Fruit fly (Drosophila melanogaster) whole organism, embryonic: ENCODE measurements around the gene pit.
A peak's percentile ranks its signal among the peaks of the same experiment; 100 is the strongest.

Experiments
- BtbVII ChIP-seq: fragments of 200-800 bp; sonication (Bioruptor generic); optimal IDR thresholded peaks from 3 replicates; lab custom pipeline; 2017; ENCODE audit warnings: missing biosample characterization, mild to moderate bottlenecking, missing genetic modification characterization
- C15 ChIP-seq: fragments of 200-800 bp; sonication (Bioruptor generic); IDR thresholded peaks from 3 replicates; pipeline ENCODE4 v1.3.6; 2022; ENCODE audit warnings: missing biosample characterization, missing genetic modification characterization
- CG10209 ChIP-seq: fragments of 200-800 bp; sonication (Bioruptor generic); optimal IDR thresholded peaks from 3 replicates; lab custom pipeline; 2017; ENCODE audit warnings: missing biosample characterization, mild to moderate bottlenecking, missing genetic modification characterization, missing genetic modification reagents
- CG11696 ChIP-seq: fragments of 200-800 bp; sonication (Bioruptor generic); IDR thresholded peaks from 2 replicates; pipeline ENCODE4 v1.3.6; 2022; ENCODE audit warnings: missing biosample characterization, missing genetic modification characterization
- CG12769 ChIP-seq: fragments of 200-800 bp; sonication (Bioruptor generic); optimal IDR thresholded peaks from 2 replicates; lab custom pipeline; 2019; ENCODE audit warnings: missing biosample characterization, mild to moderate bottlenecking, missing genetic modification characterization, moderate library complexity
- CG15269 ChIP-seq: fragments of 200-800 bp; sonication (Bioruptor generic); optimal IDR thresholded peaks from 2 replicates; lab custom pipeline; 2018; ENCODE audit warnings: missing biosample characterization, mild to moderate bottlenecking, missing genetic modification characterization, moderate library complexity
- CG1647 ChIP-seq: fragments of 200-800 bp; sonication (Bioruptor generic); optimal IDR thresholded peaks from 3 replicates; lab custom pipeline; 2016; ENCODE audit warnings: missing biosample characterization, missing genetic modification characterization
- CG17359 ChIP-seq: fragments of 200-800 bp; sonication (Bioruptor generic); optimal IDR thresholded peaks from 3 replicates; lab custom pipeline; 2018; ENCODE audit warnings: missing biosample characterization, mild to moderate bottlenecking, missing genetic modification characterization, moderate library complexity
- CG18262 ChIP-seq: fragments of 200-800 bp; optimal IDR thresholded peaks from 3 replicates; lab custom pipeline; 2019; ENCODE audit warnings: missing biosample characterization, mild to moderate bottlenecking, missing genetic modification characterization, moderate library complexity
- CG2116 ChIP-seq: fragments of 200-800 bp; sonication (Bioruptor generic); optimal IDR thresholded peaks from 3 replicates; lab custom pipeline; 2018; ENCODE audit warnings: missing biosample characterization, mild to moderate bottlenecking, missing genetic modification characterization
- CG3065 ChIP-seq: fragments of 200-800 bp; sonication (Bioruptor generic); optimal IDR thresholded peaks from 2 replicates; lab custom pipeline; 2016; ENCODE audit warnings: missing biosample characterization, missing genetic modification characterization
- CG33557 ChIP-seq: fragments of 200-800 bp; sonication (Bioruptor generic); optimal IDR thresholded peaks from 2 replicates; lab custom pipeline; 2019; ENCODE audit warnings: missing biosample characterization, mild to moderate bottlenecking, missing genetic modification characterization, moderate library complexity
- CG3847 ChIP-seq: fragments of 200-800 bp; sonication (Bioruptor generic); IDR thresholded peaks from 2 replicates; pipeline ENCODE4 v1.3.6; 2022; ENCODE audit warnings: missing biosample characterization, missing genetic modification characterization
- CG42726 ChIP-seq: fragments of 200-800 bp; sonication (Bioruptor generic); IDR thresholded peaks from 2 replicates; pipeline ENCODE4 v1.3.6; 2022; ENCODE audit warnings: missing biosample characterization, missing genetic modification characterization; ENCODE audit not compliant: partially characterized antibody
- CG4617 ChIP-seq: fragments of 200-800 bp; sonication (Bioruptor generic); optimal IDR thresholded peaks from 3 replicates; lab custom pipeline; 2016; ENCODE audit warnings: missing biosample characterization, missing genetic modification characterization, borderline replicate concordance
- CG5953 ChIP-seq: fragments of 200-800 bp; sonication (Bioruptor generic); IDR thresholded peaks from 2 replicates; pipeline ENCODE4 v1.3.6; 2022; ENCODE audit warnings: missing biosample characterization, missing genetic modification characterization
- CG8290 ChIP-seq, 3 experiments: fragments of 200-800 bp; sonication (Bioruptor generic); optimal IDR thresholded peaks; 2 replicates each; lab custom pipeline; 2016 to 2019; ENCODE audit warnings: missing biosample characterization in 3 of 3, missing genetic modification characterization in 3 of 3, mild to moderate bottlenecking in 2 of 3, moderate library complexity in 1 of 3
- CG8359 ChIP-seq: fragments of 200-800 bp; sonication (Bioruptor generic); optimal IDR thresholded peaks from 2 replicates; lab custom pipeline; 2017; ENCODE audit warnings: missing biosample characterization, mild to moderate bottlenecking, missing genetic modification characterization, borderline replicate concordance
- D ChIP-seq, 2 experiments: fragments of 200-800 bp in 1 of 2; fragments of >200 bp in 1 of 2; sonication (Bioruptor generic) in 1 of 2; optimal IDR thresholded peaks; 2 replicates in 1 of 2; 3 replicates in 1 of 2; lab custom pipeline; 2017; ENCODE audit warnings: mild to moderate bottlenecking in 1 of 2, missing biosample characterization in 1 of 2, missing genetic modification characterization in 1 of 2, missing genetic modification reagents in 1 of 2
- Dip2 ChIP-seq: fragments of 200-800 bp; sonication (Bioruptor generic); IDR thresholded peaks from 2 replicates; pipeline ENCODE4 v1.3.6; 2022; ENCODE audit warnings: missing biosample characterization, missing genetic modification characterization
- Eip74EF ChIP-seq, 2 experiments: fragments of 200-800 bp in 1 of 2; fragments of >200 bp in 1 of 2; sonication (Bioruptor generic) in 1 of 2; optimal IDR thresholded peaks; 2 replicates each; lab custom pipeline; 2017 to 2019; ENCODE audit warnings: missing biosample characterization in 2 of 2, missing genetic modification characterization in 2 of 2, mild to moderate bottlenecking in 1 of 2, moderate library complexity in 1 of 2
- Elba2 ChIP-seq: fragments of 200-800 bp; sonication (Bioruptor generic); optimal IDR thresholded peaks from 3 replicates; lab custom pipeline; 2016; ENCODE audit warnings: missing biosample characterization, missing genetic modification characterization
- MBD-R2 ChIP-seq: fragments of 200-800 bp; sonication (Bioruptor generic); IDR thresholded peaks from 2 replicates; pipeline ENCODE4 v1.3.6; 2022; ENCODE audit warnings: missing biosample characterization, missing genetic modification characterization
- Max ChIP-seq: fragments of 200-800 bp; sonication (Bioruptor generic); optimal IDR thresholded peaks from 2 replicates; lab custom pipeline; 2016; ENCODE audit warnings: missing biosample characterization, mild to moderate bottlenecking, missing genetic modification characterization
- Mrtf ChIP-seq: fragments of 200-800 bp; sonication (Bioruptor generic); IDR thresholded peaks from 3 replicates; pipeline ENCODE4 v1.3.6; 2022; ENCODE audit warnings: missing biosample characterization, missing genetic modification characterization
- NC2α ChIP-seq: fragments of 200-800 bp; sonication (Bioruptor generic); optimal IDR thresholded peaks from 2 replicates; lab custom pipeline; 2016; ENCODE audit warnings: missing biosample characterization, missing genetic modification characterization
- Nf-YC ChIP-seq: fragments of 200-800 bp; optimal IDR thresholded peaks from 3 replicates; lab custom pipeline; 2019; ENCODE audit warnings: missing biosample characterization, mild to moderate bottlenecking, missing genetic modification characterization, moderate library complexity
- Oaz ChIP-seq: fragments of 200-800 bp; sonication (Bioruptor generic); IDR thresholded peaks from 2 replicates; pipeline ENCODE4 v1.3.6; 2022; ENCODE audit warnings: missing biosample characterization, missing genetic modification characterization
- Xbp1 ChIP-seq: fragments of 200-800 bp; sonication (Bioruptor generic); optimal IDR thresholded peaks from 3 replicates; lab custom pipeline; 2016; ENCODE audit warnings: missing biosample characterization, mild to moderate bottlenecking, missing genetic modification characterization
- ara ChIP-seq: fragments of 200-800 bp; sonication (Bioruptor generic); IDR thresholded peaks from 2 replicates; pipeline ENCODE4 v1.3.6; 2022; ENCODE audit warnings: missing biosample characterization, missing genetic modification characterization
- bowl ChIP-seq: fragments of 200-800 bp; sonication (Bioruptor generic); IDR thresholded peaks from 2 replicates; pipeline ENCODE4 v1.3.6; 2022; ENCODE audit warnings: missing biosample characterization, missing genetic modification characterization
- cato ChIP-seq: fragments of 200-800 bp; sonication (Bioruptor generic); optimal IDR thresholded peaks from 2 replicates; lab custom pipeline; 2016; ENCODE audit warnings: missing biosample characterization, missing genetic modification characterization, borderline replicate concordance
- caup ChIP-seq: fragments of 200-800 bp; sonication (Bioruptor generic); optimal IDR thresholded peaks from 3 replicates; lab custom pipeline; 2017; ENCODE audit warnings: missing biosample characterization, mild to moderate bottlenecking, missing genetic modification characterization, moderate library complexity; ENCODE audit not compliant: severe bottlenecking
- chif ChIP-seq, 2 experiments: fragments of 200-800 bp; sonication (Bioruptor generic); optimal IDR thresholded peaks; 3 replicates each; lab custom pipeline; 2016; ENCODE audit warnings: missing biosample characterization in 2 of 2, missing genetic modification characterization in 2 of 2
- cwo ChIP-seq: fragments of 200-800 bp; sonication (Bioruptor generic); optimal IDR thresholded peaks from 3 replicates; lab custom pipeline; 2017; ENCODE audit warnings: missing biosample characterization, missing genetic modification characterization, mild to moderate bottlenecking, moderate library complexity, missing genetic modification reagents
- fd3F ChIP-seq: fragments of 200-800 bp; sonication (Bioruptor generic); optimal IDR thresholded peaks from 2 replicates; lab custom pipeline; 2018; ENCODE audit warnings: missing biosample characterization, mild to moderate bottlenecking, missing genetic modification characterization, moderate library complexity
- fd64A ChIP-seq: fragments of 200-800 bp; sonication (Bioruptor generic); optimal IDR thresholded peaks from 3 replicates; lab custom pipeline; 2018; ENCODE audit warnings: missing biosample characterization, mild to moderate bottlenecking, missing genetic modification characterization
- hkb ChIP-seq, 2 experiments: fragments of 200-800 bp in 1 of 2; fragments of >200 bp in 1 of 2; sonication (Bioruptor generic) in 1 of 2; IDR thresholded peaks in 1 of 2; optimal IDR thresholded peaks in 1 of 2; 2 replicates each; pipeline versions ENCODE4 v1.3.6 to Lab custom; 2017 to 2022; ENCODE audit warnings: missing biosample characterization in 1 of 2, missing genetic modification characterization in 1 of 2
- mam ChIP-seq: fragments of 200-800 bp; sonication (Bioruptor generic); optimal IDR thresholded peaks from 3 replicates; lab custom pipeline; 2016; ENCODE audit warnings: missing biosample characterization, missing genetic modification characterization
- org-1 ChIP-seq: fragments of 200-800 bp; sonication (Bioruptor generic); optimal IDR thresholded peaks from 2 replicates; lab custom pipeline; 2017; ENCODE audit warnings: missing biosample characterization, missing genetic modification characterization
- ro ChIP-seq: fragments of 200-800 bp; sonication (Bioruptor generic); IDR thresholded peaks from 2 replicates; pipeline ENCODE4 v1.3.6; 2022; ENCODE audit warnings: missing biosample characterization, missing genetic modification characterization
- sens-2 ChIP-seq: fragments of 200-800 bp; sonication (Bioruptor generic); IDR thresholded peaks from 2 replicates; pipeline ENCODE4 v1.3.6; 2022; ENCODE audit warnings: missing biosample characterization, missing genetic modification characterization
- slp2 ChIP-seq: fragments of 200-800 bp; sonication (Bioruptor generic); optimal IDR thresholded peaks from 2 replicates; lab custom pipeline; 2016; ENCODE audit warnings: missing biosample characterization, missing genetic modification characterization
- sr ChIP-seq: fragments of 200-800 bp; sonication (Bioruptor generic); IDR thresholded peaks from 3 replicates; pipeline ENCODE4 v1.3.6; 2022; ENCODE audit warnings: missing biosample characterization, missing genetic modification characterization
- ssp ChIP-seq: fragments of 200-800 bp; sonication (Bioruptor generic); IDR thresholded peaks from 2 replicates; pipeline ENCODE4 v1.3.6; 2022; ENCODE audit warnings: missing biosample characterization, missing genetic modification characterization
- tgo ChIP-seq: fragments of 200-800 bp; sonication (Bioruptor generic); IDR thresholded peaks from 3 replicates; pipeline ENCODE4 v1.3.6; 2022; ENCODE audit warnings: missing biosample characterization, missing genetic modification characterization
- wdn ChIP-seq: fragments of 200-800 bp; sonication (Bioruptor generic); IDR thresholded peaks from 2 replicates; pipeline ENCODE4 v1.3.6; 2022; ENCODE audit warnings: missing biosample characterization, missing genetic modification characterization

The pit gene

DNA sequence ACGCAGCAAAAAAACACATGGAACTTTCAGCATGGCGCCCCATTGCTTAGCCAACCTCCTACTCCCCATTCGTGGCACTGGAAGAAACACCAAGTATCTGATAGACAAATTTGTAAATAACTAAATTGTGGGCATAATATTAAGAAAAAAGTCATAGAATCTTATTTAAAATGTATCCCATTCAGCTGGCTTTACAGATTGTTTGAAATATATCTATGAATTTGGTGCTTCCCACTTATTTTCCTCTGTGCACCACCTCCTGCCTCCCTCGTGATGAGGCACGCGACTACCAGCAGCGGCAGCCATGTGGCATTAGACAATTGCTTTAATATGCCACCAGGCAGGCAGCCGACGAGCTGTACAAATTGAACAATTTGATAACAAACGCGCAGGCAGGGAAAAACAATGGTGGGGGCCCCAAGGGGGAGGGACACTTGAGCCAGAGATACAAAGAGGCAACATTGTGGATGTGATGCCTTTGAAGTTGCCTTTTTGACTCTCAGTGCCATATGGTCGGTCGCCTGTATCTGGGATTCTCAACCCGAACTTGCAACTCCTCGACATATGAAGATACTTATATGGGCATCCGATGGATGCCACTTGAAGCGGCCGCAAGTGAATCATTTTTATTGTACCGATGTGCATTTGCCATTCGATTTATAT lies 15.2 kb downstream of the pit start (continued):
- TF ChIP-seq CG8290 (GFP tag; optimal IDR thresholded peaks at IDR 0.05; lab: Kevin White, UChicago): peak; percentile 45
- TF ChIP-seq CG8290 (tag; optimal IDR thresholded peaks at IDR 0.05; lab: Kevin White, UChicago): peak in 1 of 2 experiments; percentile 86
- peak; percentile 54; the same call in 1 of the 2 replicates for TF ChIP-seq MBD-R2 (GFP tag; lab: Robert Waterston, UW)
- TF ChIP-seq cato (GFP tag; lab: Kevin White, UChicago): peak; percentile 50
- TF ChIP-seq Oaz: peak; percentile 64
- peak; percentile 78 to 80 for TF ChIP-seq chif (GFP tag; optimal IDR thresholded peaks at IDR 0.05; lab: Kevin White, UChicago)
- TF ChIP-seq hkb (optimal IDR thresholded peaks at IDR 0.05; lab: Kevin White, UChicago): no peak
- peak; percentile 87 for TF ChIP-seq hkb (GFP tag; IDR thresholded peaks at IDR 0.05; lab: Robert Waterston, UW)
- peak; percentile 87 for TF ChIP-seq CG17359 (tag; lab: Kevin White, UChicago)
- no peak; the same call in 1 of the 2 replicates for TF ChIP-seq ssp (GFP tag; lab: Robert Waterston, UW)
- TF ChIP-seq NC2α (GFP tag; lab: Kevin White, UChicago): peak; percentile 20
- peak; percentile 79 for TF ChIP-seq CG5953 (GFP tag; lab: Robert Waterston, UW)
- peak; percentile 37 for TF ChIP-seq Max
- TF ChIP-seq BtbVII (GFP tag; lab: Kevin White, UChicago): peak; percentile 73
- peak in 1 of 2 experiments; percentile 64 for TF ChIP-seq Eip74EF (GFP tag; optimal IDR thresholded peaks at IDR 0.05; lab: Kevin White, UChicago)
- peak; percentile 85 for TF ChIP-seq tgo (GFP tag; lab: Robert Waterston, UW)
- peak; percentile 67 for TF ChIP-seq sens-2 (GFP tag; lab: Robert Waterston, UW)
- TF ChIP-seq Dip2 (GFP tag; lab: Robert Waterston, UW): no peak
- no peak for TF ChIP-seq CG33557 (GFP tag; lab: Kevin White, UChicago)
- no peak for TF ChIP-seq ro (GFP tag; lab: Robert Waterston, UW)
- peak; percentile 75 for TF ChIP-seq CG10209 (GFP tag; lab: Kevin White, UChicago)
- no peak; the same call in 2 of the 3 replicates for TF ChIP-seq sr (GFP tag; lab: Robert Waterston, UW)
- peak; percentile 69 for TF ChIP-seq CG1647 (GFP tag; lab: Kevin White, UChicago)
- TF ChIP-seq CG2116 (GFP tag; lab: Kevin White, UChicago): peak; percentile 41
- TF ChIP-seq CG3847 (GFP tag; lab: Robert Waterston, UW): peak; percentile 77
- peak; percentile 50 for TF ChIP-seq CG11696
- peak; percentile 57; the same call in 2 of the 3 replicates for TF ChIP-seq C15 (GFP tag; lab: Robert Waterston, UW)
- peak; percentile 67 for TF ChIP-seq fd64A (GFP tag; lab: Kevin White, UChicago)
- TF ChIP-seq Xbp1 (GFP tag; lab: Kevin White, UChicago): peak; percentile 82
- peak; percentile 68 for TF ChIP-seq slp2
- peak; percentile 84 for TF ChIP-seq CG15269 (tag; lab: Kevin White, UChicago)
- TF ChIP-seq D (optimal IDR thresholded peaks at IDR 0.05; lab: Kevin White, UChicago): no peak
- peak; percentile 75 for TF ChIP-seq D (GFP tag; optimal IDR thresholded peaks at IDR 0.05; lab: Kevin White, UChicago)
- peak; percentile 34 for TF ChIP-seq CG8359
- TF ChIP-seq org-1 (GFP tag; lab: Kevin White, UChicago): peak; percentile 84
- TF ChIP-seq Elba2 (GFP tag; lab: Kevin White, UChicago): no peak
- peak; percentile 79 for TF ChIP-seq caup
- TF ChIP-seq CG3065 (GFP tag; lab: Kevin White, UChicago): peak; percentile 13
- peak; percentile 74; the same call in 1 of the 2 replicates for TF ChIP-seq ara (GFP tag; lab: Robert Waterston, UW)
- peak; percentile 77 for TF ChIP-seq mam (GFP tag; lab: Kevin White, UChicago)
- TF ChIP-seq CG12769 (tag; lab: Kevin White, UChicago): peak; percentile 92
- peak; percentile 57; the same call in 1 of the 2 replicates for TF ChIP-seq bowl (GFP tag; lab: Robert Waterston, UW)
- TF ChIP-seq Nf-YC (tag; lab: Kevin White, UChicago): peak; percentile 47
- peak; percentile 39 for TF ChIP-seq CG4617 (GFP tag; lab: Kevin White, UChicago)
- TF ChIP-seq wdn (GFP tag; lab: Robert Waterston, UW): peak; percentile 70
- peak; percentile 96 for TF ChIP-seq cwo
- TF ChIP-seq Mrtf (GFP tag; lab: Robert Waterston, UW): peak; percentile 62; the same call in 1 of the 3 replicates
- no peak for TF ChIP-seq CG42726 (GFP tag; lab: Robert Waterston, UW)
- peak; percentile 82 for TF ChIP-seq CG18262
- TF ChIP-seq fd3F (GFP tag; lab: Kevin White, UChicago): peak; percentile 78
